Worm (Caenorhabditis elegans) whole organism, L3 larva: ENCODE results near the gene fbxc-33.
"Not testable (repeated sequence)": the region's sequence is repeated elsewhere in the genome, so short reads cannot be mapped to it uniquely, and the experiment has no call there.

Experiments
- aly-2 ChIP-seq: fragments of 150-350 bp; optimal IDR thresholded peaks from 2 replicates; lab custom pipeline; 2014; ENCODE audit warnings: missing biosample characterization, missing genetic modification characterization
- ama-1 ChIP-seq: fragments of 150-350 bp; optimal IDR thresholded peaks from 2 replicates; lab custom pipeline; 2018
- ceh-16 ChIP-seq: sonication (generic microtip); optimal IDR thresholded peaks from 2 replicates; lab custom pipeline; 2017; ENCODE audit warnings: missing biosample characterization, missing genetic modification characterization
- ceh-28 ChIP-seq: fragments of 150-350 bp; optimal IDR thresholded peaks from 2 replicates; lab custom pipeline; 2014; ENCODE audit warnings: missing biosample characterization, missing genetic modification reagents, missing genetic modification characterization
- ceh-82 ChIP-seq: fragments of 150-350 bp; optimal IDR thresholded peaks from 2 replicates; lab custom pipeline; 2014; ENCODE audit warnings: missing biosample characterization, missing genetic modification characterization
- ceh-9 ChIP-seq: sonication (generic microtip); optimal IDR thresholded peaks from 2 replicates; lab custom pipeline; 2018; ENCODE audit warnings: missing biosample characterization, missing genetic modification characterization
- daf-12 ChIP-seq: fragments of 150-350 bp; optimal IDR thresholded peaks from 2 replicates; lab custom pipeline; 2014; ENCODE audit warnings: missing biosample characterization, missing genetic modification reagents, missing genetic modification characterization
- egl-27 ChIP-seq: sonication (generic microtip); optimal IDR thresholded peaks from 4 replicates; lab custom pipeline; 2017; ENCODE audit warnings: missing biosample characterization, missing genetic modification reagents, missing genetic modification characterization
- egl-5 ChIP-seq: fragments of 150-350 bp; optimal IDR thresholded peaks from 2 replicates; lab custom pipeline; 2017; ENCODE audit warnings: missing biosample characterization, missing genetic modification reagents, missing genetic modification characterization, inconsistent platforms
- elt-1 ChIP-seq: fragments of 150-350 bp; optimal IDR thresholded peaks from 2 replicates; lab custom pipeline; 2014; ENCODE audit warnings: missing biosample characterization, missing genetic modification characterization
- elt-2 ChIP-seq: sonication (generic microtip); optimal IDR thresholded peaks from 2 replicates; lab custom pipeline; 2016; ENCODE audit warnings: missing genetic modification reagents, mild to moderate bottlenecking, missing genetic modification characterization, missing compliant biosample characterization
- elt-3 ChIP-seq, 3 experiments: fragments of 150-350 bp in 1 of 3; sonication (generic microtip) in 2 of 3; optimal IDR thresholded peaks; 2 replicates in 2 of 3; 4 replicates in 1 of 3; lab custom pipeline; 2014 to 2017; ENCODE audit warnings: missing biosample characterization in 3 of 3, missing genetic modification characterization in 3 of 3
- fos-1 ChIP-seq: fragments of 150-350 bp; optimal IDR thresholded peaks from 2 replicates; lab custom pipeline; 2014; ENCODE audit warnings: missing biosample characterization, missing genetic modification characterization
- lin-15B ChIP-seq: fragments of 150-350 bp; optimal IDR thresholded peaks from 2 replicates; lab custom pipeline; 2014; ENCODE audit warnings: missing biosample characterization, missing genetic modification characterization
- lin-39 ChIP-seq: fragments of 150-350 bp; optimal IDR thresholded peaks from 2 replicates; lab custom pipeline; 2018; ENCODE audit warnings: missing biosample characterization, missing genetic modification reagents, missing genetic modification characterization
- lsy-12 ChIP-seq: sonication (generic microtip); optimal IDR thresholded peaks from 2 replicates; lab custom pipeline; 2016; ENCODE audit warnings: mild to moderate bottlenecking, missing genetic modification characterization, missing compliant biosample characterization
- mdl-1 ChIP-seq: fragments of 150-350 bp; optimal IDR thresholded peaks from 2 replicates; lab custom pipeline; 2014; ENCODE audit warnings: missing biosample characterization, missing genetic modification characterization
- mml-1 ChIP-seq: fragments of 150-350 bp; sonication (generic microtip); optimal IDR thresholded peaks from 3 replicates; lab custom pipeline; 2014; ENCODE audit warnings: missing biosample characterization, missing genetic modification characterization
- nfya-1 ChIP-seq: sonication (generic microtip); optimal IDR thresholded peaks from 2 replicates; lab custom pipeline; 2017; ENCODE audit warnings: missing genetic modification characterization, mild to moderate bottlenecking, missing compliant biosample characterization, antibody characterized with exemption, moderate library complexity; ENCODE audit not compliant: insufficient read depth
- nhr-12 ChIP-seq: fragments of 150-350 bp; optimal IDR thresholded peaks from 2 replicates; lab custom pipeline; 2014; ENCODE audit warnings: missing biosample characterization, missing genetic modification characterization
- nhr-23 ChIP-seq: fragments of 150-350 bp; optimal IDR thresholded peaks from 2 replicates; lab custom pipeline; 2014; ENCODE audit warnings: missing biosample characterization, missing genetic modification reagents, missing genetic modification characterization
- nhr-237 ChIP-seq: fragments of 150-350 bp; optimal IDR thresholded peaks from 2 replicates; lab custom pipeline; 2014; ENCODE audit warnings: missing biosample characterization, missing genetic modification characterization
- nhr-28 ChIP-seq: fragments of 150-350 bp; optimal IDR thresholded peaks from 2 replicates; lab custom pipeline; 2014; ENCODE audit warnings: missing biosample characterization, missing genetic modification characterization
- nhr-43 ChIP-seq: sonication (generic microtip); optimal IDR thresholded peaks from 2 replicates; lab custom pipeline; 2016; ENCODE audit warnings: mild to moderate bottlenecking, missing genetic modification characterization, missing compliant biosample characterization; ENCODE audit not compliant: poor library complexity, severe bottlenecking
- nhr-77 ChIP-seq: fragments of 150-350 bp; optimal IDR thresholded peaks from 2 replicates; lab custom pipeline; 2014; ENCODE audit warnings: missing biosample characterization, missing genetic modification characterization
- pha-4 ChIP-seq: fragments of 150-350 bp; optimal IDR thresholded peaks from 2 replicates; lab custom pipeline; 2014; ENCODE audit warnings: missing biosample characterization, missing genetic modification reagents, missing genetic modification characterization
- pqm-1 ChIP-seq: fragments of 150-350 bp; optimal IDR thresholded peaks from 2 replicates; lab custom pipeline; 2017; ENCODE audit warnings: missing biosample characterization, missing genetic modification characterization, inconsistent platforms
- sea-2 ChIP-seq: fragments of 150-350 bp; sonication (generic microtip); optimal IDR thresholded peaks from 4 replicates; lab custom pipeline; 2014; ENCODE audit warnings: missing biosample characterization, missing genetic modification reagents, missing genetic modification characterization
- skn-1 ChIP-seq: fragments of 150-350 bp; optimal IDR thresholded peaks from 2 replicates; lab custom pipeline; 2014; ENCODE audit warnings: missing biosample characterization, missing genetic modification characterization
- snpc-4 ChIP-seq: fragments of 150-350 bp; optimal IDR thresholded peaks from 2 replicates; lab custom pipeline; 2014; ENCODE audit warnings: missing biosample characterization, missing genetic modification characterization
- tbx-2 ChIP-seq: sonication (generic microtip); optimal IDR thresholded peaks from 2 replicates; lab custom pipeline; 2016; ENCODE audit warnings: mild to moderate bottlenecking, missing genetic modification characterization, missing compliant biosample characterization
- unc-62 ChIP-seq: fragments of 150-350 bp; sonication (generic microtip); optimal IDR thresholded peaks from 4 replicates; lab custom pipeline; 2014; ENCODE audit warnings: missing biosample characterization, missing genetic modification reagents, missing genetic modification characterization
- zag-1 ChIP-seq: fragments of 150-350 bp; optimal IDR thresholded peaks from 2 replicates; lab custom pipeline; 2014; ENCODE audit warnings: missing biosample characterization, missing genetic modification characterization
- ztf-4 ChIP-seq: fragments of 150-350 bp; optimal IDR thresholded peaks from 2 replicates; lab custom pipeline; 2014; ENCODE audit warnings: missing biosample characterization, missing genetic modification characterization

The fbxc-33 gene

DNA sequence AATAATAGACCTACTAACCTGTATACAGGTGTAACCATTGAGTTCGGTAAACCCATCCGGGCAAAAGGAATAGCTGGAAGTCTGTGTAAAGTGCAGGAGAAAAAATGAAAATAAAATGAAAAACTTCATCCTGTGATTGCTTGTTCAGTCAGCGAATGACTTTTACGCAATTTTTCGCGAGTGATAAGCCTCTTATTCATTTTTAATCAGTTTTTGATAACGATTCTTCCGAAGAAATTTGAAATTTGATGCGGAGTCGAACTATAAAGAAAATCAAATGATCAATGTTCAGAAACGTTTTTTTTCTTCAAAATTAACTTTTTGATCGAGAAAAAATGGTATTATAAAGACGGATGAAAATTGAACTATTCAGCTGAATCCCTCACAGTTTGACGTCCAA lies 9.3 kb downstream of the fbxc-33 start:
- TF ChIP-seq pqm-1 (tag; lab: Kevin White, UChicago) (peak; percentile 39), ama-1 (lab: Kevin White, UChicago) (no peak), ceh-9 (tag; lab: Kevin White, UChicago) (no peak), egl-27 (tag; lab: Kevin White, UChicago) (no peak), daf-12 (no peak), lsy-12 (tag; lab: Kevin White, UChicago) (no peak), mdl-1 (tag; lab: Kevin White, UChicago) (no peak), nhr-77 (no peak), elt-2 (tag; lab: Kevin White, UChicago) (peak; percentile 84)
- TF ChIP-seq, all 47 proteins: peak for 2

DNA sequence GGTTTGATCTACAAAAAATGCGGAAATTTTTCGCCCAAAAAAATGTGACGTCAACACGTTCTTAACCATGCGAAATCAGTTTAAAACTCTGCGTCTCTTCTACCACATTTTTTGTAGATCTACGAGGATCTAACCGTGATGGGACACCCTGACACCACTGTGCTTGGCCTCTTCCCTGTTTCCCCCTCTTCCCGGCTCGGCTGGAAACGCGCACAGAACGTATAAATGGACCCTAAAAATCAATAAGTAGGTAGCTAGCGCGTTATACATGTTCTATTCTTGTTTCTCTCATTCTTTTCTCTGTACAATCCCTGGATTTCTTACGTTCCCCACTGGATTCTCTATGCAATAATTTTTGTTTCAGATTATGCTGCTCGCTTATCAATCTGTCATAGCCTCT lies 10.0 kb downstream of the fbxc-33 start, which contains the start of gene fbxc-28:
Gene fbxc-28, plus strand, starts transcription at position 301 of the 400 bp plus-strand sequence.
- TF ChIP-seq fos-1 (tag; lab: Kevin White, UChicago) (no peak), nhr-23 (tag; lab: Kevin White, UChicago) (no peak), mdl-1 (tag; lab: Kevin White, UChicago) (no peak), zag-1 (tag; lab: Kevin White, UChicago) (no peak), egl-27 (tag; lab: Kevin White, UChicago) (no peak), elt-3 (tag; optimal IDR thresholded peaks at IDR 0.05; lab: Kevin White, UChicago) (no peak), egl-5 (no peak), snpc-4 (tag; lab: Kevin White, UChicago) (no peak), pha-4 (tag; lab: Kevin White, UChicago) (no peak)
- TF ChIP-seq, all 47 proteins: peak for 0

DNA sequence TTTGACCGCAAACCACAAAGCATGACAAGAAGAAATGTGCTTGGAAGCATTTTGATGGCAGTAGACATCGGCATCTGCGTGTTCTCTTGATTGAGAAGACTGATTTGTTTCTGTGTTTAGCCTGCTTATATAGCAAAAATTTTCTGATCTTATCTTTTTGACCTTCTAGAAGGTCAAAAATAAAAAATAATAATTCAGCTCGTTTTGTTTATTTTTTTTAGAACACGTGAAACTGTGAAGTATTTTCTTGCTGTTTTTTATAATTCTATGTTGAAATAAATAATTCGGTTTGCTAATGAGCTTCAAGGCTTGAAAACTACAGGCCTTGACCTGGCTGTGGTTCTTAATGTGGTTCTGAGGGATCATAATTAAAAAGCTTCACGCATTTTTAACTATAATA lies 13.9 kb downstream of the fbxc-33 start, which contains the start of gene R07C3.13:
Gene R07C3.13, minus strand, starts transcription at position 101 of the 400 bp plus-strand sequence.
- no peak for TF ChIP-seq lin-15B
- TF ChIP-seq skn-1 (tag; lab: Kevin White, UChicago): no peak
- no peak for TF ChIP-seq elt-1 (tag; lab: Kevin White, UChicago)
- no peak for TF ChIP-seq ceh-9 (tag; lab: Kevin White, UChicago)
- no peak for TF ChIP-seq nhr-237 (tag; lab: Kevin White, UChicago)
- TF ChIP-seq nfya-1 (tag; lab: Kevin White, UChicago): no peak

DNA sequence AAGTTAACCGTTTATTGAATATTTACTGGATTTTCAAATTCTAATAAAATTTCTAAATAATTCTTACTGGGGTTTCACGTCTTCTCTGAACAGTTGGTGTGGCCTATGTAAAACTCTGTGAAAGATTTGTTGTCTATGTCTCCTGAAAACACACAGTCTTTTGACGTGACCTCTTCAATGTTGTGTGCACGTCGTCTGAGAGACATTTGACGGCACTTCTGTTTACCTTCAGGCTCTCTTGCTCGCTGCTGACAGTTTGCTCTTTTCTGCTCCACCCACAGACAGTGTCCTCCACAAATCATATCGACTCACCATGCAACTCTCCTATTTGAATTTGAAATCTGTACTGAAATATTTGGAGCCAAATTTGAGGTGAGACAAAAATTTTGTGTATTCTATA lies 17.4 kb downstream of the fbxc-33 start, which contains the start of gene fbxc-34:
Gene fbxc-34, plus strand, starts transcription at position 301 of the 400 bp plus-strand sequence.
- TF ChIP-seq aly-2, pha-4, mml-1 (tag; lab: Kevin White, UChicago): not testable (repeated sequence)

DNA sequence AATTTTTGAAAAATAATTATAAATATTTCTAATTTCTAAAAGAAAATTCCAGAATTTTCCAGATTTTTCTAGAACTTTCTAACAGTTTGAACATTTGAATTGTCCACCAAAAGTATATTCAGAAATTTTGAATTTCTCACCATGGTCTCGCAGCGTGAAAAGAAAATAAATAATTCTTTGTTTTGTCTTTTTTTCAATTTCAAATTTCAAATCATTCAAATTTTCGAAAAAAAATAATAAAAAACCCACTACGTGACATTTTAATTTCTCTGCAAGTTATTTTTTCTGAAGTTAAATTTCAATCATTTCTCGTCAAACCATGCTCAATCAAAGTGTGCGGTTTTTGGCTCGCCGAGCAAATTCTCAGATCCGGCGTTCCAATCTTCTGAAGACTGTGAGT lies 19.2 kb downstream of the fbxc-33 start, which contains the start of gene acs-15:
Gene acs-15, plus strand, starts transcription at position 301 of the 400 bp plus-strand sequence.
- TF ChIP-seq pha-4 (tag; lab: Kevin White, UChicago) (no peak), unc-62 (GFP tag; lab: Kevin White, UChicago) (no peak), nhr-12 (tag; lab: Kevin White, UChicago) (no peak), sea-2 (GFP tag; lab: Kevin White, UChicago) (no peak), ztf-4 (tag; lab: Kevin White, UChicago) (no peak), zag-1 (tag; lab: Kevin White, UChicago) (no peak), nhr-28 (no peak), ceh-16 (tag; lab: Kevin White, UChicago) (no peak), ceh-82 (no peak), ceh-28 (tag; lab: Kevin White, UChicago) (no peak), nhr-43 (tag; lab: Kevin White, UChicago) (no peak), tbx-2 (no peak), elt-3 (tag; optimal IDR thresholded peaks at IDR 0.05; lab: Kevin White, UChicago) (no peak), lin-39 (tag; lab: Kevin White, UChicago) (no peak)
